Fruit fly (Drosophila melanogaster) whole organism, prepupa: Measurements from ENCODE around the gene CG42264.

Source experiments
- CG10669 ChIP-seq: fragments of 200-800 bp; sonication (Bioruptor generic); optimal IDR thresholded peaks from 3 replicates; lab custom pipeline; 2018; ENCODE audit warnings: missing biosample characterization, mild to moderate bottlenecking, missing genetic modification characterization, moderate library complexity
- CG16779 ChIP-seq: fragments of 200-800 bp; sonication (Bioruptor generic); optimal IDR thresholded peaks from 3 replicates; lab custom pipeline; 2017; ENCODE audit warnings: missing biosample characterization, mild to moderate bottlenecking, missing genetic modification characterization
- CG31627 ChIP-seq: fragments of 200-800 bp; sonication (Bioruptor generic); optimal IDR thresholded peaks from 3 replicates; lab custom pipeline; 2016; ENCODE audit warnings: missing biosample characterization, missing genetic modification characterization
- CG6854 ChIP-seq: fragments of 200-800 bp; sonication (Bioruptor generic); optimal IDR thresholded peaks from 2 replicates; lab custom pipeline; 2017; ENCODE audit warnings: missing biosample characterization, mild to moderate bottlenecking, missing genetic modification characterization
- Eip78C ChIP-seq: fragments of 200-800 bp; sonication (Bioruptor generic); peaks from one replicate; lab custom pipeline; 2016; ENCODE audit warnings: missing biosample characterization, missing genetic modification characterization
- Hr38 ChIP-seq: sonication (Bioruptor generic); optimal IDR thresholded peaks from 2 replicates; lab custom pipeline; 2016; ENCODE audit warnings: missing biosample characterization, missing genetic modification characterization
- Hr39 ChIP-seq: fragments of 200-800 bp; sonication (Bioruptor generic); optimal IDR thresholded peaks from 2 replicates; lab custom pipeline; 2016; ENCODE audit warnings: missing biosample characterization, missing genetic modification characterization
- Lpt ChIP-seq: fragments of 200-800 bp; sonication (Bioruptor generic); optimal IDR thresholded peaks from 3 replicates; lab custom pipeline; 2016; ENCODE audit warnings: missing biosample characterization, missing genetic modification characterization
- Sox102F ChIP-seq: fragments of 200-800 bp; sonication (Bioruptor generic); optimal IDR thresholded peaks from 2 replicates; lab custom pipeline; 2016; ENCODE audit warnings: missing biosample characterization, mild to moderate bottlenecking, missing genetic modification characterization
- cyc ChIP-seq: fragments of 200-800 bp; sonication (Bioruptor generic); optimal IDR thresholded peaks from 3 replicates; lab custom pipeline; 2016; ENCODE audit warnings: missing biosample characterization, missing genetic modification characterization
- dsx ChIP-seq: fragments of 200-800 bp; optimal IDR thresholded peaks from 3 replicates; lab custom pipeline; 2019; ENCODE audit warnings: missing biosample characterization, mild to moderate bottlenecking, missing genetic modification characterization, moderate library complexity; ENCODE audit not compliant: poor library complexity, severe bottlenecking

- TF ChIP-seq Hr39 (GFP tag; lab: Kevin White, UChicago) = no peak
- TF ChIP-seq CG6854 (GFP tag; lab: Kevin White, UChicago) = no peak
- no peak for TF ChIP-seq Sox102F
- TF ChIP-seq dsx (GFP tag; lab: Kevin White, UChicago) = no peak
- no peak for TF ChIP-seq Eip78C (GFP tag; lab: Kevin White, UChicago)
- TF ChIP-seq Hr38 = no peak
- TF ChIP-seq CG10669 (GFP tag; lab: Kevin White, UChicago) = no peak
- TF ChIP-seq Lpt (GFP tag; lab: Kevin White, UChicago) = no peak
- no peak for TF ChIP-seq cyc (GFP tag; lab: Kevin White, UChicago)
- TF ChIP-seq CG16779 (tag; lab: Kevin White, UChicago) = no peak
- no peak for TF ChIP-seq CG31627
These were observed 20.3 kb downstream of the CG42264 start for dm6 chrX:5756146-5756545.
